Worm (Caenorhabditis elegans): ENCODE measurements around the gene elt-3.

elt-3 gene

ce11 chrX:13973769-13974168, 39.1 kb downstream of the elt-3 start (continued):
- TF ChIP-seq lir-3 (tag; optimal IDR thresholded peaks at IDR 0.05) (no peak), egl-27 (tag; optimal IDR thresholded peaks at IDR 0.05) (no peak), ctbp-1 (GFP tag; IDR thresholded peaks at IDR 0.05) (no peak), tag-97 (GFP tag; IDR thresholded peaks at IDR 0.05) (no peak), Y5F2A.4 (GFP tag; optimal IDR thresholded peaks at IDR 0.05) (no peak), nhr-25 (tag; optimal IDR thresholded peaks at IDR 0.05; ENCODE audit: borderline replicate concordance, insufficient read depth) (no peak), F26F4.8 (GFP tag; conservative IDR thresholded peaks at IDR 0.05) (no peak), ceh-20 (GFP tag; IDR thresholded peaks at IDR 0.05) (no peak), gei-8 (GFP tag; optimal IDR thresholded peaks at IDR 0.05) (no peak), nhr-11 (tag; optimal IDR thresholded peaks at IDR 0.05) (peak; percentile 28), jun-1 (tag; optimal IDR thresholded peaks at IDR 0.05) (no peak), snpc-4 (tag; optimal IDR thresholded peaks at IDR 0.05) (no peak), duxl-1 (tag; optimal IDR thresholded peaks at IDR 0.05; ENCODE audit: poor library complexity) (no peak), hmg-1.1 (GFP tag; IDR thresholded peaks at IDR 0.05) (peak; percentile 49), sdz-12 (GFP tag; optimal IDR thresholded peaks at IDR 0.05) (no peak), skn-1 (tag; optimal IDR thresholded peaks at IDR 0.05) (no peak), vab-7 (GFP tag; IDR thresholded peaks at IDR 0.05) (no peak)

ce11 chrX:13974448-13975071, 39.9 kb downstream of the elt-3 start:
- TF ChIP-seq zip-2 (tag; optimal IDR thresholded peaks at IDR 0.05) (no peak), spr-3 (GFP tag; optimal IDR thresholded peaks at IDR 0.05) (no peak), pha-4 (GFP tag; IDR thresholded peaks at IDR 0.05) (no peak), pha-4 (tag; optimal IDR thresholded peaks at IDR 0.05) (no peak), D1046.2 (GFP tag; IDR thresholded peaks at IDR 0.05) (no peak), Y105C5A.15 (GFP tag; IDR thresholded peaks at IDR 0.05) (no peak), mdl-1 (tag; optimal IDR thresholded peaks at IDR 0.05) (no peak), ceh-82 (tag; optimal IDR thresholded peaks at IDR 0.05) (no peak), lin-1 (GFP tag; IDR thresholded peaks at IDR 0.05) (no peak), dmd-8 (GFP tag; IDR thresholded peaks at IDR 0.05) (no peak), rbr-2 (tag; optimal IDR thresholded peaks at IDR 0.05) (no peak), hif-1 (tag; optimal IDR thresholded peaks at IDR 0.05) (no peak), daf-16 (GFP tag; optimal IDR thresholded peaks at IDR 0.05) (no peak), daf-16 (tag; optimal IDR thresholded peaks at IDR 0.05) (peak; percentile 45), php-3 (GFP tag; IDR thresholded peaks at IDR 0.05) (peak; percentile 54; the same call in 1 of the 2 replicates), zip-11 (GFP tag; IDR thresholded peaks at IDR 0.05) (no peak), mxl-2 (GFP tag; conservative IDR thresholded peaks at IDR 0.05) (no peak), T26A8.4 (GFP tag; IDR thresholded peaks at IDR 0.05) (no peak), nhr-237 (tag; optimal IDR thresholded peaks at IDR 0.05) (no peak), cey-2 (tag; optimal IDR thresholded peaks at IDR 0.05; ENCODE audit: borderline replicate concordance, insufficient read depth) (no peak), nhr-11 (tag; optimal IDR thresholded peaks at IDR 0.05) (no peak), ceh-62 (tag; optimal IDR thresholded peaks at IDR 0.05) (no peak), unc-130 (GFP tag; optimal IDR thresholded peaks at IDR 0.05) (no peak), vab-7 (GFP tag; IDR thresholded peaks at IDR 0.05) (no peak), mep-1 (tag; optimal IDR thresholded peaks at IDR 0.05) (peak; percentile 19), ceh-28 (tag; optimal IDR thresholded peaks at IDR 0.05) (no peak), mes-2 (tag; optimal IDR thresholded peaks at IDR 0.05; ENCODE audit: poor library complexity, severe bottlenecking) (no peak), ceh-44 (GFP tag; IDR thresholded peaks at IDR 0.05) (no peak), nhr-102 (tag; optimal IDR thresholded peaks at IDR 0.05) (no peak), daf-8 (GFP tag; IDR thresholded peaks at IDR 0.05) (no peak), mdt-29 (GFP tag; IDR thresholded peaks at IDR 0.05) (no peak), unc-39 (tag; optimal IDR thresholded peaks at IDR 0.05) (no peak), lin-39 (tag; optimal IDR thresholded peaks at IDR 0.05) (no peak), ctbp-1 (GFP tag; IDR thresholded peaks at IDR 0.05) (peak; percentile 47; the same call in 1 of the 2 replicates), gei-8 (GFP tag; optimal IDR thresholded peaks at IDR 0.05) (no peak), hmg-1.1 (GFP tag; IDR thresholded peaks at IDR 0.05) (no peak), ces-1 (GFP tag; optimal IDR thresholded peaks at IDR 0.05) (no peak), ama-1 (optimal IDR thresholded peaks at IDR 0.05) (no peak)

Data from whole organism, L4 larva.